Worm (Caenorhabditis elegans): ENCODE data around the gene ZK354.2.

Gene ZK354.2

ce11 chrIV:5332178-5332577, 19.0 kb downstream of the ZK354.2 start, which contains the start of gene Y4C6B.3:
Y4C6B.3 (plus strand) TSS chrIV:5332478.
- no peak for TF ChIP-seq ekl-4 (GFP tag; IDR thresholded peaks at IDR 0.05)
- no peak for TF ChIP-seq mcd-1 (GFP tag; IDR thresholded peaks at IDR 0.05)
- TF ChIP-seq rpc-1 (optimal IDR thresholded peaks at IDR 0.05), result no peak
- TF ChIP-seq rpc-1 (tag; optimal IDR thresholded peaks at IDR 0.05), result no peak

ce11 chrIV:5333484-5333883, 20.3 kb downstream of the ZK354.2 start:
- TF ChIP-seq somi-1 (GFP tag; optimal IDR thresholded peaks at IDR 0.05) (peak; percentile 4), nfya-1 (tag; optimal IDR thresholded peaks at IDR 0.05; ENCODE audit: borderline replicate concordance, insufficient read depth) (no peak)

ce11 chrIV:5334518-5334917, 21.3 kb downstream of the ZK354.2 start:
- TF ChIP-seq attf-3 (GFP tag; conservative IDR thresholded peaks at IDR 0.05), result 0 out of 2 replicates have a peak, but pooled peaks have one; percentile 33
- TF ChIP-seq hmg-1.2 (GFP tag; IDR thresholded peaks at IDR 0.05), result peak; percentile 60
- TF ChIP-seq zim-3 (tag; optimal IDR thresholded peaks at IDR 0.05), result no peak
- TF ChIP-seq ZK185.1 (tag; optimal IDR thresholded peaks at IDR 0.05; ENCODE audit: poor library complexity, severe bottlenecking), result peak; percentile 87
- no peak for TF ChIP-seq mes-4 (tag; optimal IDR thresholded peaks at IDR 0.05)
- no peak for TF ChIP-seq ccch-3 (GFP tag; optimal IDR thresholded peaks at IDR 0.05)
- no peak for TF ChIP-seq ztf-28 (GFP tag; IDR thresholded peaks at IDR 0.05)
- no peak for TF ChIP-seq cebp-2 (GFP tag; IDR thresholded peaks at IDR 0.05)
- no peak; the same call in 1 of the 2 replicates for TF ChIP-seq ceh-100 (GFP tag; IDR thresholded peaks at IDR 0.05)
- no peak for TF ChIP-seq ets-4 (GFP tag; optimal IDR thresholded peaks at IDR 0.05)
- peak; percentile 26 for TF ChIP-seq madf-10 (tag; optimal IDR thresholded peaks at IDR 0.05)
- TF ChIP-seq somi-1 (GFP tag; optimal IDR thresholded peaks at IDR 0.05), result no peak
- TF ChIP-seq nhr-80 (tag; optimal IDR thresholded peaks at IDR 0.05), result peak; percentile 24
- TF ChIP-seq hlh-12 (tag; optimal IDR thresholded peaks at IDR 0.05), result no peak
- TF ChIP-seq sea-2 (GFP tag; IDR thresholded peaks at IDR 0.05), result no peak
- TF ChIP-seq madf-6 (GFP tag; IDR thresholded peaks at IDR 0.05), result no peak
- peak; percentile 53 for TF ChIP-seq him-1 (tag; optimal IDR thresholded peaks at IDR 0.05)
- no peak for TF ChIP-seq atf-7 (tag; optimal IDR thresholded peaks at IDR 0.05)
- TF ChIP-seq F57A8.1 (GFP tag; optimal IDR thresholded peaks at IDR 0.05), result no peak
- no peak for TF ChIP-seq hmg-20 (GFP tag; IDR thresholded peaks at IDR 0.05)
- TF ChIP-seq fkh-3 (tag; optimal IDR thresholded peaks at IDR 0.05), result no peak
- TF ChIP-seq Y56A3A.18 (GFP tag; IDR thresholded peaks at IDR 0.05), result 0 out of 2 replicates have a peak, but pooled peaks have one; percentile 51
- TF ChIP-seq gei-17 (GFP tag; optimal IDR thresholded peaks at IDR 0.05), result no peak
- TF ChIP-seq snpc-1.3 (tag; optimal IDR thresholded peaks at IDR 0.05; ENCODE audit: insufficient read depth), result peak; percentile 77
- TF ChIP-seq hrde-1 (tag; optimal IDR thresholded peaks at IDR 0.05; ENCODE audit: borderline replicate concordance), result no peak
- no peak for TF ChIP-seq zfh-2 (GFP tag; conservative IDR thresholded peaks at IDR 0.05)
- no peak for TF ChIP-seq lir-1 (GFP tag; conservative IDR thresholded peaks at IDR 0.05)
- no peak for TF ChIP-seq Y79H2A.3 (GFP tag; conservative IDR thresholded peaks at IDR 0.05)
- no peak for TF ChIP-seq B0019.2 (GFP tag; conservative IDR thresholded peaks at IDR 0.05)
- TF ChIP-seq tbp1 (GFP tag; optimal IDR thresholded peaks at IDR 0.05), result peak; percentile 96
- TF ChIP-seq dpff-1 (tag; optimal IDR thresholded peaks at IDR 0.05), result no peak
- no peak for TF ChIP-seq chd-7 (tag; optimal IDR thresholded peaks at IDR 0.05)
- TF ChIP-seq unc-62 (GFP tag; optimal IDR thresholded peaks at IDR 0.05), result no peak
- no peak for TF ChIP-seq tbx-9 (tag; optimal IDR thresholded peaks at IDR 0.05; ENCODE audit: borderline replicate concordance)
- TF ChIP-seq lin-26 (GFP tag; IDR thresholded peaks at IDR 0.05), result no peak; the same call in none of the 2 replicates
- TF ChIP-seq K11D2.4 (GFP tag; IDR thresholded peaks at IDR 0.05), result peak; percentile 69; the same call in 1 of the 2 replicates
- no peak for TF ChIP-seq efl-1 (GFP tag; optimal IDR thresholded peaks at IDR 0.05)
- TF ChIP-seq F33H1.4 (GFP tag; IDR thresholded peaks at IDR 0.05), result peak; percentile 17
- no peak for TF ChIP-seq ceh-91 (GFP tag; IDR thresholded peaks at IDR 0.05)
- no peak for TF ChIP-seq sdz-38 (tag; optimal IDR thresholded peaks at IDR 0.05)
- peak; percentile 78 for TF ChIP-seq rpc-1 (optimal IDR thresholded peaks at IDR 0.05)
- TF ChIP-seq rpc-1 (tag; optimal IDR thresholded peaks at IDR 0.05), result peak; percentile 85
- no peak for TF ChIP-seq dpl-1 (GFP tag; optimal IDR thresholded peaks at IDR 0.05)
